Fruit fly (Drosophila melanogaster) whole organism, embryonic: ENCODE measurements around the gene CG9150.

Experiments used
- CG11504 ChIP-seq: fragments of 200-800 bp; sonication (Bioruptor generic); optimal IDR thresholded peaks from 3 replicates; lab custom pipeline; 2019; ENCODE audit warnings: missing biosample characterization, mild to moderate bottlenecking, missing genetic modification characterization, moderate library complexity
- CG12942 ChIP-seq: fragments of 200-800 bp; sonication (Bioruptor generic); optimal IDR thresholded peaks from 3 replicates; lab custom pipeline; 2016; ENCODE audit warnings: missing biosample characterization, missing genetic modification characterization
- CG13296 ChIP-seq: fragments of 200-800 bp; sonication (Bioruptor generic); optimal IDR thresholded peaks from 3 replicates; lab custom pipeline; 2018; ENCODE audit warnings: missing biosample characterization, mild to moderate bottlenecking, missing genetic modification characterization
- CG15269 ChIP-seq: fragments of 200-800 bp; sonication (Bioruptor generic); optimal IDR thresholded peaks from 2 replicates; lab custom pipeline; 2018; ENCODE audit warnings: missing biosample characterization, mild to moderate bottlenecking, missing genetic modification characterization, moderate library complexity
- CG1792 ChIP-seq: fragments of 200-800 bp; sonication (Bioruptor generic); optimal IDR thresholded peaks from 2 replicates; lab custom pipeline; 2016; ENCODE audit warnings: missing biosample characterization, missing genetic modification characterization
- CG30403 ChIP-seq: fragments of 200-800 bp; sonication (Bioruptor generic); optimal IDR thresholded peaks from 3 replicates; lab custom pipeline; 2016; ENCODE audit warnings: missing biosample characterization, missing genetic modification characterization
- CG31224 ChIP-seq: fragments of 200-800 bp; sonication (Bioruptor generic); IDR thresholded peaks from 2 replicates; pipeline ENCODE4 v1.3.6; 2022; ENCODE audit warnings: missing biosample characterization, missing genetic modification characterization
- CG3163 ChIP-seq: fragments of 200-800 bp; sonication (Bioruptor generic); optimal IDR thresholded peaks from 3 replicates; lab custom pipeline; 2016; ENCODE audit warnings: missing biosample characterization, missing genetic modification characterization
- CG32772 ChIP-seq: fragments of 200-800 bp; sonication (Bioruptor generic); IDR thresholded peaks from 2 replicates; pipeline ENCODE4 v1.3.6; 2022; ENCODE audit warnings: missing biosample characterization, missing genetic modification characterization
- CG33213 ChIP-seq: fragments of 200-800 bp; sonication (Bioruptor generic); optimal IDR thresholded peaks from 3 replicates; lab custom pipeline; 2016; ENCODE audit warnings: missing biosample characterization, missing genetic modification characterization
- CG4617 ChIP-seq: fragments of 200-800 bp; sonication (Bioruptor generic); optimal IDR thresholded peaks from 3 replicates; lab custom pipeline; 2016; ENCODE audit warnings: missing biosample characterization, missing genetic modification characterization, borderline replicate concordance
- CG6813 ChIP-seq: fragments of 200-800 bp; sonication (Bioruptor generic); optimal IDR thresholded peaks from 2 replicates; lab custom pipeline; 2017; ENCODE audit warnings: missing biosample characterization, missing genetic modification characterization, mild to moderate bottlenecking, moderate library complexity, missing genetic modification reagents
- CG7271 ChIP-seq: fragments of 200-800 bp; sonication (Bioruptor generic); optimal IDR thresholded peaks from 2 replicates; lab custom pipeline; 2018; ENCODE audit warnings: missing biosample characterization, mild to moderate bottlenecking, missing genetic modification characterization, moderate library complexity
- CG7786 ChIP-seq: fragments of 200-800 bp; sonication (Bioruptor generic); optimal IDR thresholded peaks from 2 replicates; lab custom pipeline; 2016; ENCODE audit warnings: missing biosample characterization, missing genetic modification characterization
- CG7987 ChIP-seq: fragments of 200-800 bp; sonication (Bioruptor generic); optimal IDR thresholded peaks from 2 replicates; lab custom pipeline; 2018; ENCODE audit warnings: missing biosample characterization, mild to moderate bottlenecking, missing genetic modification characterization, moderate library complexity
- CG8924 ChIP-seq: fragments of 200-800 bp; optimal IDR thresholded peaks from 3 replicates; lab custom pipeline; 2019; ENCODE audit warnings: missing biosample characterization, mild to moderate bottlenecking, missing genetic modification characterization, moderate library complexity
- CG9817 ChIP-seq: fragments of 200-800 bp; sonication (Bioruptor generic); optimal IDR thresholded peaks from 2 replicates; lab custom pipeline; 2018; ENCODE audit warnings: missing biosample characterization, mild to moderate bottlenecking, missing genetic modification characterization, moderate library complexity
- CG9932 ChIP-seq: fragments of 200-800 bp; sonication (Bioruptor generic); IDR thresholded peaks from 2 replicates; pipeline ENCODE4 v1.3.6; 2022; ENCODE audit warnings: missing biosample characterization, missing genetic modification characterization
- ERR ChIP-seq: fragments of 200-800 bp; sonication (Bioruptor generic); optimal IDR thresholded peaks from 2 replicates; lab custom pipeline; 2016; ENCODE audit warnings: missing biosample characterization, missing genetic modification characterization
- H2.0 ChIP-seq: fragments of 200-800 bp; sonication (Bioruptor generic); IDR thresholded peaks from 2 replicates; pipeline ENCODE4 v1.3.6; 2022; ENCODE audit warnings: missing biosample characterization, missing genetic modification characterization
- HLH4C ChIP-seq: fragments of 200-800 bp; sonication (Bioruptor generic); IDR thresholded peaks from 3 replicates; pipeline ENCODE4 v1.3.6; 2022; ENCODE audit warnings: missing biosample characterization, missing genetic modification characterization; ENCODE audit not compliant: partially characterized antibody
- Meics ChIP-seq: fragments of 200-800 bp; sonication (Bioruptor generic); optimal IDR thresholded peaks from 2 replicates; lab custom pipeline; 2017; ENCODE audit warnings: missing biosample characterization, mild to moderate bottlenecking, missing genetic modification characterization
- Nf-YA ChIP-seq: fragments of 200-800 bp; sonication (Bioruptor generic); IDR thresholded peaks from 2 replicates; pipeline ENCODE4 v1.3.6; 2022; ENCODE audit warnings: missing biosample characterization, missing genetic modification characterization
- Optix ChIP-seq: fragments of 200-800 bp; sonication (Bioruptor generic); IDR thresholded peaks from 3 replicates; pipeline ENCODE4 v1.3.6; 2022; ENCODE audit warnings: missing biosample characterization, missing genetic modification characterization
- Sox102F ChIP-seq: fragments of 200-800 bp; sonication (Bioruptor generic); optimal IDR thresholded peaks from 2 replicates; lab custom pipeline; 2018; ENCODE audit warnings: missing biosample characterization, mild to moderate bottlenecking, missing genetic modification characterization, moderate library complexity
- Ssrp ChIP-seq: fragments of 200-800 bp; sonication (Bioruptor generic); optimal IDR thresholded peaks from 2 replicates; lab custom pipeline; 2018; ENCODE audit warnings: missing biosample characterization, mild to moderate bottlenecking, missing genetic modification characterization, moderate library complexity
- Taf1 ChIP-seq: fragments of 200-800 bp; sonication (Bioruptor generic); IDR thresholded peaks from 2 replicates; pipeline ENCODE4 v1.3.6; 2022; ENCODE audit warnings: missing biosample characterization, missing genetic modification characterization
- Vsx1 ChIP-seq: fragments of 200-800 bp; sonication (Bioruptor generic); optimal IDR thresholded peaks from 2 replicates; lab custom pipeline; 2017; ENCODE audit warnings: missing biosample characterization, mild to moderate bottlenecking, missing genetic modification characterization, missing genetic modification reagents
- caup ChIP-seq: fragments of 200-800 bp; sonication (Bioruptor generic); optimal IDR thresholded peaks from 3 replicates; lab custom pipeline; 2017; ENCODE audit warnings: missing biosample characterization, mild to moderate bottlenecking, missing genetic modification characterization, moderate library complexity; ENCODE audit not compliant: severe bottlenecking
- cg ChIP-seq: fragments of 200-800 bp; sonication (Bioruptor generic); optimal IDR thresholded peaks from 3 replicates; lab custom pipeline; 2019; ENCODE audit warnings: missing biosample characterization, mild to moderate bottlenecking, missing genetic modification characterization, moderate library complexity
- ci ChIP-seq: fragments of 200-800 bp; sonication (Bioruptor generic); IDR thresholded peaks from 3 replicates; pipeline ENCODE4 v1.3.6; 2022; ENCODE audit warnings: missing biosample characterization, missing genetic modification characterization
- da ChIP-seq: fragments of 200-800 bp; sonication (Bioruptor generic); optimal IDR thresholded peaks from 2 replicates; lab custom pipeline; 2016; ENCODE audit warnings: missing biosample characterization, missing genetic modification characterization
- ewg ChIP-seq: fragments of 200-800 bp; sonication (Bioruptor generic); optimal IDR thresholded peaks from 3 replicates; lab custom pipeline; 2017; ENCODE audit warnings: mild to moderate bottlenecking, missing biosample characterization, missing genetic modification reagents, missing genetic modification characterization
- eyg ChIP-seq: fragments of 200-800 bp; sonication (Bioruptor generic); optimal IDR thresholded peaks from 3 replicates; lab custom pipeline; 2016; ENCODE audit warnings: missing biosample characterization, missing genetic modification characterization
- fd96Cb ChIP-seq: fragments of 200-800 bp; sonication (Bioruptor generic); optimal IDR thresholded peaks from 2 replicates; lab custom pipeline; 2018; ENCODE audit warnings: missing biosample characterization, mild to moderate bottlenecking, missing genetic modification characterization, moderate library complexity
- gro ChIP-seq: fragments of 200-800 bp; sonication (Bioruptor generic); optimal IDR thresholded peaks from 2 replicates; lab custom pipeline; 2016; ENCODE audit warnings: missing biosample characterization, missing genetic modification characterization
- lilli ChIP-seq: fragments of 200-800 bp; sonication (Bioruptor generic); optimal IDR thresholded peaks from 3 replicates; lab custom pipeline; 2016; ENCODE audit warnings: missing biosample characterization, missing genetic modification characterization
- nom ChIP-seq: fragments of 200-800 bp; sonication (Bioruptor generic); optimal IDR thresholded peaks from 2 replicates; lab custom pipeline; 2017; ENCODE audit warnings: missing biosample characterization, missing genetic modification characterization, mild to moderate bottlenecking, moderate library complexity, missing genetic modification reagents
- onecut ChIP-seq: fragments of 200-800 bp; sonication (Bioruptor generic); IDR thresholded peaks from 2 replicates; pipeline ENCODE4 v1.3.6; 2022; ENCODE audit warnings: missing biosample characterization, missing genetic modification characterization
- pfk ChIP-seq: fragments of 200-800 bp; sonication (Bioruptor generic); optimal IDR thresholded peaks from 2 replicates; lab custom pipeline; 2018; ENCODE audit warnings: missing biosample characterization, mild to moderate bottlenecking, missing genetic modification characterization, moderate library complexity
- pho ChIP-seq: fragments of 200-800 bp; sonication (Bioruptor generic); optimal IDR thresholded peaks from 2 replicates; lab custom pipeline; 2016; ENCODE audit warnings: missing biosample characterization, missing genetic modification characterization
- pros ChIP-seq: fragments of 200-800 bp; sonication (Bioruptor generic); optimal IDR thresholded peaks from 3 replicates; lab custom pipeline; 2019; ENCODE audit warnings: missing biosample characterization, mild to moderate bottlenecking, missing genetic modification characterization, moderate library complexity
- sc ChIP-seq, 3 experiments: fragments of >200 bp in 2 of 3; fragments of 200-800 bp in 1 of 3; sonication (Bioruptor generic) in 1 of 3; optimal IDR thresholded peaks; 2 replicates in 2 of 3; 3 replicates in 1 of 3; lab custom pipeline; 2017; ENCODE audit warnings: mild to moderate bottlenecking in 1 of 3, missing biosample characterization in 1 of 3, missing genetic modification characterization in 1 of 3, missing genetic modification reagents in 1 of 3
- sima ChIP-seq: fragments of 200-800 bp; sonication (Bioruptor generic); optimal IDR thresholded peaks from 2 replicates; lab custom pipeline; 2016; ENCODE audit warnings: missing biosample characterization, missing genetic modification characterization
- slbo ChIP-seq: fragments of 200-800 bp; sonication (Bioruptor generic); IDR thresholded peaks from 2 replicates; pipeline ENCODE4 v1.3.6; 2022; ENCODE audit warnings: missing biosample characterization, missing genetic modification characterization
- sob ChIP-seq: fragments of 200-800 bp; sonication (Bioruptor generic); IDR thresholded peaks from 2 replicates; pipeline ENCODE4 v1.3.6; 2022; ENCODE audit warnings: missing biosample characterization, missing genetic modification characterization
- trem ChIP-seq: fragments of 200-800 bp; optimal IDR thresholded peaks from 3 replicates; lab custom pipeline; 2019; ENCODE audit warnings: missing biosample characterization, mild to moderate bottlenecking, missing genetic modification characterization, moderate library complexity
- vnd ChIP-seq: fragments of 200-800 bp; sonication (Bioruptor generic); IDR thresholded peaks from 3 replicates; pipeline ENCODE4 v1.3.6; 2022; ENCODE audit warnings: missing biosample characterization, missing genetic modification characterization; ENCODE audit not compliant: partially characterized antibody
- yki ChIP-seq: fragments of >200 bp; optimal IDR thresholded peaks from 3 replicates; lab custom pipeline; 2018
- zfh2 ChIP-seq: fragments of 200-800 bp; sonication (Bioruptor generic); optimal IDR thresholded peaks from 2 replicates; lab custom pipeline; 2016; ENCODE audit warnings: missing biosample characterization, missing genetic modification characterization

The CG9150 gene

DNA sequence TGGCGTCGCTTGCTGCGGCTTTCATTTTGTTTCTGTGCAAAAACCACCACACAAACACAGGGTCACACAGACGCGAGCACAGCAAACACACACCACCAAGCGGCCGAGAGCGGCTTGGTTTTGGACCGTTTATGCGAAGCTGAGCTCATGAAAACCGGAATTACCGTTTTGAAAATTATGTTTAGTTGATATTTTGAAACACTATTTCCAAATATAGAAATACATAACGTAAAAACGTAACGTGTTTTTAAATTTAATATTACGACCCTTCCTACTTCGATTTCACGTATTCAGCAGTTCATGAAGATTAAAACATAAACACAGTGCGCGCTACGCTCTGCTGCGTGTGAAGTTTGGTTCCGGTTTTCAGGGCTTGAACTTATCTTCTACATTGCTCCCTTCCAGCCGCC is 17.2 kb downstream of the CG9150 start (continued):
- TF ChIP-seq CG7987 = peak; percentile 93
- TF ChIP-seq ewg (GFP tag; lab: Kevin White, UChicago) = peak; percentile 88
- TF ChIP-seq onecut (GFP tag; lab: Robert Waterston, UW) = peak; percentile 95
- TF ChIP-seq CG31224 = peak; percentile 78
- peak; percentile 87 for TF ChIP-seq CG12942 (GFP tag; lab: Kevin White, UChicago)
- peak; percentile 95 for TF ChIP-seq CG11504
- peak; percentile 90 for TF ChIP-seq Nf-YA (GFP tag; lab: Robert Waterston, UW)
- peak; percentile 88 for TF ChIP-seq CG7271 (tag; lab: Kevin White, UChicago)
- peak; percentile 81 for TF ChIP-seq CG3163
- TF ChIP-seq CG32772 (GFP tag; lab: Robert Waterston, UW) = peak; percentile 72
- TF ChIP-seq fd96Cb (tag; lab: Kevin White, UChicago) = peak; percentile 90
- no peak for TF ChIP-seq vnd (GFP tag; lab: Robert Waterston, UW)
- TF ChIP-seq ERR (GFP tag; lab: Kevin White, UChicago) = peak; percentile 95
- TF ChIP-seq CG4617 (GFP tag; lab: Kevin White, UChicago) = peak; percentile 57
- TF ChIP-seq lilli (GFP tag; lab: Kevin White, UChicago) = peak; percentile 97
- peak; percentile 92 for TF ChIP-seq eyg (GFP tag; lab: Kevin White, UChicago)
- TF ChIP-seq trem (tag; lab: Kevin White, UChicago) = peak; percentile 93
- peak; percentile 89 for TF ChIP-seq slbo (GFP tag; lab: Robert Waterston, UW)
- TF ChIP-seq CG8924 (tag; lab: Kevin White, UChicago) = peak; percentile 98
- peak; percentile 99 for TF ChIP-seq ci (GFP tag; lab: Robert Waterston, UW)
- TF ChIP-seq Meics (GFP tag; lab: Kevin White, UChicago) = peak; percentile 97
- TF ChIP-seq caup = peak; percentile 97
- TF ChIP-seq zfh2 (GFP tag; lab: Kevin White, UChicago) = peak; percentile 85
- peak; percentile 96 for TF ChIP-seq CG30403 (GFP tag; lab: Kevin White, UChicago)
- no peak for TF ChIP-seq HLH4C
- peak; percentile 95 for TF ChIP-seq pho (GFP tag; lab: Kevin White, UChicago)
- TF ChIP-seq pfk (GFP tag; lab: Kevin White, UChicago) = peak; percentile 57
- TF ChIP-seq Optix (GFP tag; lab: Robert Waterston, UW) = peak; percentile 91
- TF ChIP-seq yki (lab: Kevin White, UChicago) = no peak
- TF ChIP-seq Sox102F (GFP tag; lab: Kevin White, UChicago) = peak; percentile 95
- peak; percentile 86 for TF ChIP-seq da
- TF ChIP-seq H2.0 (GFP tag; lab: Robert Waterston, UW) = peak; percentile 90
- peak; percentile 86 for TF ChIP-seq CG7786
- TF ChIP-seq CG33213 = peak; percentile 96
- peak; percentile 94 for TF ChIP-seq CG9817
- peak; percentile 92 for TF ChIP-seq sima (GFP tag; lab: Kevin White, UChicago)
- TF ChIP-seq gro (GFP tag; lab: Kevin White, UChicago) = peak; percentile 98
- peak; percentile 96 for TF ChIP-seq sob (GFP tag; lab: Robert Waterston, UW)
- TF ChIP-seq Ssrp (tag; lab: Kevin White, UChicago) = peak; percentile 91
- peak; percentile 90 for TF ChIP-seq CG1792 (GFP tag; lab: Kevin White, UChicago)
- TF ChIP-seq CG9932 (GFP tag; lab: Robert Waterston, UW) = peak; percentile 87
- TF ChIP-seq CG13296 (GFP tag; lab: Kevin White, UChicago) = peak; percentile 99
- peak; percentile 85 for TF ChIP-seq pros (GFP tag; lab: Kevin White, UChicago)
- TF ChIP-seq CG6813 (GFP tag; lab: Kevin White, UChicago) = peak; percentile 98
- TF ChIP-seq Vsx1 (GFP tag; lab: Kevin White, UChicago) = no peak
- peak; percentile 93 for TF ChIP-seq cg
- peak; percentile 84 for TF ChIP-seq Taf1
- TF ChIP-seq nom = peak; percentile 93
- peak; percentile 96 for TF ChIP-seq CG15269 (tag; lab: Kevin White, UChicago)
- no peak for TF ChIP-seq sc (optimal IDR thresholded peaks at IDR 0.05; lab: Kevin White, UChicago)
- TF ChIP-seq sc (GFP tag; optimal IDR thresholded peaks at IDR 0.05; lab: Kevin White, UChicago) = peak; percentile 78
